Fruit fly (Drosophila melanogaster) whole organism, embryonic: ENCODE measurements around the gene Uck.
A peak's percentile ranks its signal among the peaks of the same experiment; 100 is the strongest.

Experiments used
- Asciz ChIP-seq: fragments of 200-800 bp; sonication (Bioruptor generic); optimal IDR thresholded peaks from 2 replicates; lab custom pipeline; 2017; ENCODE audit warnings: missing biosample characterization, mild to moderate bottlenecking, missing genetic modification characterization, missing genetic modification reagents
- CG10274 ChIP-seq: fragments of 200-800 bp; sonication (Bioruptor generic); optimal IDR thresholded peaks from 3 replicates; lab custom pipeline; 2017; ENCODE audit warnings: missing biosample characterization, mild to moderate bottlenecking, missing genetic modification characterization
- CG10366 ChIP-seq: fragments of 200-800 bp; sonication (Bioruptor generic); IDR thresholded peaks from 2 replicates; pipeline ENCODE4 v1.3.6; 2022; ENCODE audit warnings: missing biosample characterization, missing genetic modification characterization
- CG10565 ChIP-seq: fragments of 200-800 bp; sonication (Bioruptor generic); optimal IDR thresholded peaks from 3 replicates; lab custom pipeline; 2016; ENCODE audit warnings: missing biosample characterization, mild to moderate bottlenecking, missing genetic modification characterization
- CG11085 ChIP-seq: fragments of 200-800 bp; sonication (Bioruptor generic); IDR thresholded peaks from 2 replicates; pipeline ENCODE4 v1.3.6; 2022; ENCODE audit warnings: missing biosample characterization, missing genetic modification characterization
- CG11093 ChIP-seq: fragments of 200-800 bp; sonication (Bioruptor generic); IDR thresholded peaks from 3 replicates; pipeline ENCODE4 v1.3.6; 2022; ENCODE audit warnings: missing biosample characterization, missing genetic modification characterization
- CG11560 ChIP-seq: fragments of 200-800 bp; sonication (Bioruptor generic); IDR thresholded peaks from 3 replicates; pipeline ENCODE4 v1.3.6; 2022; ENCODE audit warnings: missing biosample characterization, missing genetic modification characterization
- CG12659 ChIP-seq: fragments of 200-800 bp; sonication (Bioruptor generic); optimal IDR thresholded peaks from 3 replicates; lab custom pipeline; 2017; ENCODE audit warnings: mild to moderate bottlenecking, missing biosample characterization, missing genetic modification reagents, missing genetic modification characterization
- CG13624 ChIP-seq: fragments of 200-800 bp; sonication (Bioruptor generic); optimal IDR thresholded peaks from 2 replicates; lab custom pipeline; 2016; ENCODE audit warnings: missing biosample characterization, missing genetic modification characterization
- CG15011 ChIP-seq: fragments of 200-800 bp; sonication (Bioruptor generic); optimal IDR thresholded peaks from 3 replicates; lab custom pipeline; 2018; ENCODE audit warnings: missing biosample characterization, mild to moderate bottlenecking, missing genetic modification characterization
- CG1603 ChIP-seq: fragments of 200-800 bp; sonication (Bioruptor generic); optimal IDR thresholded peaks from 2 replicates; lab custom pipeline; 2019; ENCODE audit warnings: missing biosample characterization, mild to moderate bottlenecking, missing genetic modification characterization, moderate library complexity
- CG17328 ChIP-seq: fragments of 200-800 bp; sonication (Bioruptor generic); IDR thresholded peaks from 2 replicates; pipeline ENCODE4 v1.3.6; 2022; ENCODE audit warnings: missing biosample characterization, missing genetic modification characterization
- CG17385 ChIP-seq: fragments of 200-800 bp; sonication (Bioruptor generic); optimal IDR thresholded peaks from 3 replicates; lab custom pipeline; 2018; ENCODE audit warnings: missing biosample characterization, mild to moderate bottlenecking, missing genetic modification characterization
- CG17829 ChIP-seq: fragments of 200-800 bp; optimal IDR thresholded peaks from 2 replicates; lab custom pipeline; 2019; ENCODE audit warnings: missing biosample characterization, mild to moderate bottlenecking, missing genetic modification characterization, moderate library complexity
- CG30403 ChIP-seq: fragments of 200-800 bp; sonication (Bioruptor generic); optimal IDR thresholded peaks from 3 replicates; lab custom pipeline; 2016; ENCODE audit warnings: missing biosample characterization, missing genetic modification characterization
- CG31388 ChIP-seq: fragments of 200-800 bp; sonication (Bioruptor generic); optimal IDR thresholded peaks from 2 replicates; lab custom pipeline; 2016; ENCODE audit warnings: missing biosample characterization, missing genetic modification characterization
- CG4282 ChIP-seq: fragments of 200-800 bp; sonication (Bioruptor generic); optimal IDR thresholded peaks from 2 replicates; lab custom pipeline; 2016; ENCODE audit warnings: missing biosample characterization, missing genetic modification characterization
- CG43689 ChIP-seq: fragments of 200-800 bp; sonication (Bioruptor generic); IDR thresholded peaks from 2 replicates; pipeline ENCODE4 v1.3.6; 2022; ENCODE audit warnings: missing biosample characterization, missing genetic modification characterization
- CG4404 ChIP-seq: fragments of 200-800 bp; sonication (Bioruptor generic); IDR thresholded peaks from 2 replicates; pipeline ENCODE4 v1.3.6; 2022; ENCODE audit warnings: missing biosample characterization, missing genetic modification characterization
- CG6175 ChIP-seq: fragments of 200-800 bp; sonication (Bioruptor generic); IDR thresholded peaks from 3 replicates; pipeline ENCODE4 v1.3.6; 2022; ENCODE audit warnings: missing biosample characterization, missing genetic modification characterization
- CG7556 ChIP-seq: fragments of 200-800 bp; sonication (Bioruptor generic); optimal IDR thresholded peaks from 2 replicates; lab custom pipeline; 2017; ENCODE audit warnings: missing biosample characterization, mild to moderate bottlenecking, missing genetic modification characterization
- CG7839 ChIP-seq: fragments of 200-800 bp; sonication (Bioruptor generic); optimal IDR thresholded peaks from 3 replicates; lab custom pipeline; 2018; ENCODE audit warnings: missing biosample characterization, mild to moderate bottlenecking, missing genetic modification characterization, moderate library complexity
- CG8924 ChIP-seq: fragments of 200-800 bp; optimal IDR thresholded peaks from 3 replicates; lab custom pipeline; 2019; ENCODE audit warnings: missing biosample characterization, mild to moderate bottlenecking, missing genetic modification characterization, moderate library complexity
- Dad ChIP-seq: fragments of 200-800 bp; sonication (Bioruptor generic); optimal IDR thresholded peaks from 3 replicates; lab custom pipeline; 2016; ENCODE audit warnings: missing biosample characterization, missing genetic modification characterization
- Deaf1 ChIP-seq: fragments of 200-800 bp; optimal IDR thresholded peaks from 3 replicates; lab custom pipeline; 2019; ENCODE audit warnings: missing biosample characterization, mild to moderate bottlenecking, missing genetic modification characterization, moderate library complexity
- Fer2 ChIP-seq: fragments of 200-800 bp; sonication (Bioruptor generic); optimal IDR thresholded peaks from 2 replicates; lab custom pipeline; 2018; ENCODE audit warnings: missing biosample characterization, mild to moderate bottlenecking, missing genetic modification characterization, moderate library complexity
- HLH4C ChIP-seq: fragments of 200-800 bp; sonication (Bioruptor generic); IDR thresholded peaks from 3 replicates; pipeline ENCODE4 v1.3.6; 2022; ENCODE audit warnings: missing biosample characterization, missing genetic modification characterization; ENCODE audit not compliant: partially characterized antibody
- NfI ChIP-seq: fragments of 200-800 bp; sonication (Bioruptor generic); optimal IDR thresholded peaks from 3 replicates; lab custom pipeline; 2018; ENCODE audit warnings: missing biosample characterization, mild to moderate bottlenecking, missing genetic modification characterization, moderate library complexity
- Six4 ChIP-seq: fragments of 200-800 bp; sonication (Bioruptor generic); optimal IDR thresholded peaks from 2 replicates; lab custom pipeline; 2016; ENCODE audit warnings: missing biosample characterization, missing genetic modification characterization
- Sry-δ ChIP-seq: fragments of 200-800 bp; sonication (Bioruptor generic); optimal IDR thresholded peaks from 2 replicates; lab custom pipeline; 2016; ENCODE audit warnings: missing biosample characterization, missing genetic modification characterization
- ac ChIP-seq: fragments of 200-800 bp; sonication (Bioruptor generic); optimal IDR thresholded peaks from 3 replicates; lab custom pipeline; 2017; ENCODE audit warnings: missing biosample characterization, mild to moderate bottlenecking, missing genetic modification characterization
- ap ChIP-seq: fragments of 200-800 bp; sonication (Bioruptor generic); IDR thresholded peaks from 2 replicates; pipeline ENCODE4 v1.3.6; 2022; ENCODE audit warnings: missing biosample characterization, missing genetic modification characterization
- az2 ChIP-seq: fragments of 200-800 bp; sonication (Bioruptor generic); optimal IDR thresholded peaks from 3 replicates; lab custom pipeline; 2016; ENCODE audit warnings: missing biosample characterization, missing genetic modification characterization
- corto ChIP-seq: fragments of 200-800 bp; sonication (Bioruptor generic); optimal IDR thresholded peaks from 2 replicates; lab custom pipeline; 2016; ENCODE audit warnings: missing biosample characterization, mild to moderate bottlenecking, missing genetic modification characterization, moderate library complexity
- dmrt11E ChIP-seq: fragments of 200-800 bp; sonication (Bioruptor generic); optimal IDR thresholded peaks from 3 replicates; lab custom pipeline; 2018; ENCODE audit warnings: missing biosample characterization, mild to moderate bottlenecking, missing genetic modification characterization, moderate library complexity
- esg ChIP-seq: fragments of 200-800 bp; sonication (Bioruptor generic); conservative IDR thresholded peaks from 2 replicates; pipeline ENCODE4 v1.3.6; 2022; ENCODE audit warnings: missing biosample characterization, missing genetic modification characterization
- gem ChIP-seq: fragments of 200-800 bp; sonication (Bioruptor generic); optimal IDR thresholded peaks from 2 replicates; lab custom pipeline; 2019; ENCODE audit warnings: missing biosample characterization, mild to moderate bottlenecking, missing genetic modification characterization, moderate library complexity
- hb ChIP-seq: fragments of 200-800 bp; sonication (Bioruptor generic); IDR thresholded peaks from 3 replicates; pipeline ENCODE4 v1.3.6; 2022; ENCODE audit warnings: missing biosample characterization, missing genetic modification characterization; ENCODE audit not compliant: partially characterized antibody
- hkb ChIP-seq, 2 experiments: fragments of 200-800 bp in 1 of 2; fragments of >200 bp in 1 of 2; sonication (Bioruptor generic) in 1 of 2; IDR thresholded peaks in 1 of 2; optimal IDR thresholded peaks in 1 of 2; 2 replicates each; pipeline versions ENCODE4 v1.3.6 to Lab custom; 2017 to 2022; ENCODE audit warnings: missing biosample characterization in 1 of 2, missing genetic modification characterization in 1 of 2
- insv ChIP-seq, 2 experiments: fragments of 200-800 bp; sonication (Bioruptor generic); optimal IDR thresholded peaks; 3 replicates each; lab custom pipeline; 2016 to 2018; ENCODE audit warnings: missing biosample characterization in 2 of 2, missing genetic modification characterization in 2 of 2
- jigr1 ChIP-seq: fragments of 200-800 bp; sonication (Bioruptor generic); IDR thresholded peaks from 3 replicates; pipeline ENCODE4 v1.3.6; 2022; ENCODE audit warnings: missing biosample characterization, missing genetic modification characterization
- kah ChIP-seq: fragments of 200-800 bp; sonication (Bioruptor generic); optimal IDR thresholded peaks from 2 replicates; lab custom pipeline; 2018; ENCODE audit warnings: missing biosample characterization, mild to moderate bottlenecking, missing genetic modification characterization
- kni ChIP-seq: fragments of 200-800 bp; sonication (Bioruptor generic); optimal IDR thresholded peaks from 3 replicates; lab custom pipeline; 2017; ENCODE audit warnings: mild to moderate bottlenecking, missing biosample characterization, missing genetic modification reagents, missing genetic modification characterization
- mirr ChIP-seq: fragments of 200-800 bp; sonication (Bioruptor generic); optimal IDR thresholded peaks from 3 replicates; lab custom pipeline; 2018; ENCODE audit warnings: missing biosample characterization, mild to moderate bottlenecking, missing genetic modification characterization
- nom ChIP-seq: fragments of 200-800 bp; sonication (Bioruptor generic); optimal IDR thresholded peaks from 2 replicates; lab custom pipeline; 2017; ENCODE audit warnings: missing biosample characterization, missing genetic modification characterization, mild to moderate bottlenecking, moderate library complexity, missing genetic modification reagents
- odd ChIP-seq: fragments of 200-800 bp; sonication (Bioruptor generic); optimal IDR thresholded peaks from 2 replicates; lab custom pipeline; 2017; ENCODE audit warnings: missing biosample characterization, mild to moderate bottlenecking, missing genetic modification characterization
- pzg ChIP-seq: fragments of 200-800 bp; sonication (Bioruptor generic); optimal IDR thresholded peaks from 3 replicates; lab custom pipeline; 2018; ENCODE audit warnings: missing biosample characterization, mild to moderate bottlenecking, missing genetic modification characterization, moderate library complexity
- ranshi ChIP-seq: fragments of 200-800 bp; sonication (Bioruptor generic); IDR thresholded peaks from 2 replicates; pipeline ENCODE4 v1.3.6; 2022; ENCODE audit warnings: missing biosample characterization, missing genetic modification characterization
- ro ChIP-seq: fragments of 200-800 bp; sonication (Bioruptor generic); IDR thresholded peaks from 2 replicates; pipeline ENCODE4 v1.3.6; 2022; ENCODE audit warnings: missing biosample characterization, missing genetic modification characterization
- tgo ChIP-seq: fragments of 200-800 bp; sonication (Bioruptor generic); IDR thresholded peaks from 3 replicates; pipeline ENCODE4 v1.3.6; 2022; ENCODE audit warnings: missing biosample characterization, missing genetic modification characterization
- tx ChIP-seq: fragments of 200-800 bp; sonication (Bioruptor generic); optimal IDR thresholded peaks from 2 replicates; lab custom pipeline; 2016; ENCODE audit warnings: missing biosample characterization, missing genetic modification characterization

Uck gene

DNA sequence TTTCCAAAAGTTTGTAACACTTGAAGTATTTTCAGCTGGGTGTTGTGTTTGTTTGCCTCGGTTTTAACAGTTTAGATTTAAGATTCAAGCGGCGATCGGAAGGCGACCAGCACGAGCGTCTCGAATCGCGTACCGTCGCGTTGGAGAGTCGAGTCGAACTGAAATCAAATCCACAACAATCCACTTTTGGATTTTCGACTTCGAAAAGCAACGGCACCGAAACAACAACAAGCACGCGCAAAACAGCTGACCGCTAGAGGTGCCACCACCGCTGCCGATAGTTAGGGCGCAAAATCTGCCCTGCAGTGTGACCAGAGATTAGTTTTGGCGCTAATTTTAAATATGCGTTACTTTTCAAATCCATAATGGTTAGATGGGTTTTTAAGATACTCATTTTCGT is 18.9 kb upstream of the Uck start, which contains the start of gene jar (continued):
- TF ChIP-seq kni (GFP tag; lab: Kevin White, UChicago), result peak; percentile 62
- TF ChIP-seq CG7556 (GFP tag; lab: Kevin White, UChicago), result no peak
- no peak for TF ChIP-seq corto (GFP tag; lab: Kevin White, UChicago)
- no peak for TF ChIP-seq Fer2
- TF ChIP-seq pzg (GFP tag; lab: Kevin White, UChicago), result peak; percentile 97
- no peak for TF ChIP-seq jigr1 (GFP tag; lab: Robert Waterston, UW)
- TF ChIP-seq CG13624 (GFP tag; lab: Kevin White, UChicago), result peak; percentile 59
- peak; percentile 22 for TF ChIP-seq odd
- TF ChIP-seq CG4282 (GFP tag; lab: Kevin White, UChicago), result no peak
- no peak for TF ChIP-seq CG43689
- peak in 1 of 2 experiments; percentile 73 for TF ChIP-seq insv (GFP tag; optimal IDR thresholded peaks at IDR 0.05; lab: Kevin White, UChicago)
- no peak for TF ChIP-seq ac
- peak; percentile 73 for TF ChIP-seq HLH4C (GFP tag; lab: Robert Waterston, UW)
- TF ChIP-seq tgo (GFP tag; lab: Robert Waterston, UW), result no peak
- peak; percentile 61 for TF ChIP-seq CG17829 (tag; lab: Kevin White, UChicago)
- no peak for TF ChIP-seq CG10274
- TF ChIP-seq CG4404 (GFP tag; lab: Robert Waterston, UW), result no peak
- peak; percentile 54 for TF ChIP-seq CG17385
- TF ChIP-seq kah, result peak; percentile 34
- TF ChIP-seq Six4 (GFP tag; lab: Kevin White, UChicago), result no peak
- TF ChIP-seq dmrt11E (tag; lab: Kevin White, UChicago), result no peak
- peak; percentile 25; the same call in 1 of the 2 replicates for TF ChIP-seq ranshi (GFP tag; lab: Robert Waterston, UW)
- peak; percentile 70 for TF ChIP-seq hb (GFP tag; lab: Robert Waterston, UW)
- peak; percentile 27 for TF ChIP-seq Dad (GFP tag; lab: Kevin White, UChicago)
- no peak for TF ChIP-seq ap (GFP tag; lab: Robert Waterston, UW)
- TF ChIP-seq CG6175 (GFP tag; lab: Robert Waterston, UW), result no peak
- TF ChIP-seq tx, result no peak
- peak; percentile 25 for TF ChIP-seq nom (GFP tag; lab: Kevin White, UChicago)
- TF ChIP-seq NfI, result no peak
- peak; percentile 25 for TF ChIP-seq CG7839 (tag; lab: Kevin White, UChicago)
- no peak for TF ChIP-seq CG10565 (GFP tag; lab: Kevin White, UChicago)
- peak; percentile 69 for TF ChIP-seq mirr (GFP tag; lab: Kevin White, UChicago)
- no peak for TF ChIP-seq esg (GFP tag; lab: Robert Waterston, UW)
- no peak for TF ChIP-seq CG15011
- peak; percentile 66 for TF ChIP-seq CG12659 (GFP tag; lab: Kevin White, UChicago)
- peak; percentile 35 for TF ChIP-seq CG17328 (GFP tag; lab: Robert Waterston, UW)
- TF ChIP-seq CG31388, result no peak
- no peak for TF ChIP-seq CG11093
- TF ChIP-seq Asciz (GFP tag; lab: Kevin White, UChicago), result peak; percentile 45
- peak; percentile 40 for TF ChIP-seq CG10366 (GFP tag; lab: Robert Waterston, UW)
- TF ChIP-seq CG8924 (tag; lab: Kevin White, UChicago), result peak; percentile 39
- peak; percentile 90 for TF ChIP-seq CG1603
- no peak for TF ChIP-seq gem (tag; lab: Kevin White, UChicago)
- no peak for TF ChIP-seq hkb (optimal IDR thresholded peaks at IDR 0.05; lab: Kevin White, UChicago)
- peak; percentile 39; the same call in 1 of the 2 replicates for TF ChIP-seq hkb (GFP tag; IDR thresholded peaks at IDR 0.05; lab: Robert Waterston, UW)
- no peak for TF ChIP-seq CG30403 (GFP tag; lab: Kevin White, UChicago)
- TF ChIP-seq Deaf1, result peak; percentile 61
- no peak for TF ChIP-seq CG11560 (tag; lab: Robert Waterston, UW)
- TF ChIP-seq CG11085 (GFP tag; lab: Robert Waterston, UW), result no peak
- TF ChIP-seq az2 (GFP tag; lab: Kevin White, UChicago), result no peak
- peak; percentile 98 for TF ChIP-seq Sry-δ (GFP tag; lab: Kevin White, UChicago)
- TF ChIP-seq ro (GFP tag; lab: Robert Waterston, UW), result no peak
